Worm (Caenorhabditis elegans) whole organism, young adult: Measurements from ENCODE around the gene Y38C1AA.19.

ENCODE experiments used
- B0336.3 ChIP-seq: fragments of 200-800 bp; sonication (Bioruptor generic); IDR thresholded peaks from 2 replicates; pipeline ENCODE4 v1.3.6; 2022; ENCODE audit warnings: missing genetic modification characterization, missing compliant biosample characterization
- F55B11.4 ChIP-seq: sonication (generic microtip); optimal IDR thresholded peaks from 2 replicates; lab custom pipeline; 2016; ENCODE audit warnings: missing compliant biosample characterization, missing genetic modification characterization, borderline replicate concordance; ENCODE audit not compliant: insufficient read depth
- K11D2.4 ChIP-seq: fragments of 200-800 bp; sonication (Bioruptor generic); IDR thresholded peaks from 2 replicates; pipeline ENCODE4 v1.3.6; 2022; ENCODE audit warnings: missing genetic modification reagents, missing genetic modification characterization, missing compliant biosample characterization
- T07F8.4 ChIP-seq: sonication (generic microtip); optimal IDR thresholded peaks from 2 replicates; lab custom pipeline; 2016; ENCODE audit warnings: mild to moderate bottlenecking, missing genetic modification characterization, moderate library complexity, missing compliant biosample characterization
- T26A5.8 ChIP-seq: sonication (generic microtip); optimal IDR thresholded peaks from 2 replicates; lab custom pipeline; 2016; ENCODE audit warnings: missing genetic modification characterization, missing compliant biosample characterization
- Y67H2A.10 ChIP-seq: fragments of 200-800 bp; sonication (Bioruptor generic); conservative IDR thresholded peaks from 2 replicates; pipeline ENCODE4 v1.3.6; 2022; ENCODE audit warnings: missing genetic modification reagents, missing genetic modification characterization, missing compliant biosample characterization
- akir-1 ChIP-seq: fragments of 200-800 bp; sonication (Bioruptor generic); optimal IDR thresholded peaks from 2 replicates; lab custom pipeline; 2018; ENCODE audit warnings: mild to moderate bottlenecking, missing genetic modification characterization, moderate library complexity, missing compliant biosample characterization
- ama-1 ChIP-seq, 3 experiments: fragments of 150-350 bp in 1 of 3; sonication (generic microtip) in 2 of 3; optimal IDR thresholded peaks; 2 replicates each; lab custom pipeline; 2014 to 2018; ENCODE audit warnings: missing biosample characterization in 2 of 3, missing genetic modification characterization in 2 of 3, missing genetic modification reagents in 2 of 3
- aptf-3 ChIP-seq: fragments of 200-800 bp; sonication (Bioruptor generic); IDR thresholded peaks from 2 replicates; pipeline ENCODE4 v1.3.6; 2022; ENCODE audit warnings: missing genetic modification characterization, missing compliant biosample characterization
- atf-7 ChIP-seq: sonication (generic microtip); optimal IDR thresholded peaks from 2 replicates; lab custom pipeline; 2017; ENCODE audit warnings: mild to moderate bottlenecking, missing genetic modification characterization, missing compliant biosample characterization
- bed-2 ChIP-seq: fragments of 200-800 bp; sonication (Bioruptor generic); IDR thresholded peaks from 2 replicates; pipeline ENCODE4 v1.3.6; 2022; ENCODE audit warnings: missing genetic modification reagents, missing genetic modification characterization, missing compliant biosample characterization
- cebp-1 ChIP-seq, 2 experiments: fragments of 200-800 bp in 1 of 2; sonication (Bioruptor generic) in 1 of 2; sonication (generic microtip) in 1 of 2; IDR thresholded peaks in 1 of 2; optimal IDR thresholded peaks in 1 of 2; 2 replicates each; pipeline versions ENCODE4 v1.3.6 to Lab custom; 2017 to 2022; ENCODE audit warnings: missing compliant biosample characterization in 2 of 2, missing genetic modification characterization in 2 of 2, mild to moderate bottlenecking in 1 of 2, missing genetic modification reagents in 1 of 2, moderate library complexity in 1 of 2
- ceh-79 ChIP-seq: sonication (generic microtip); optimal IDR thresholded peaks from 2 replicates; lab custom pipeline; 2017; ENCODE audit warnings: mild to moderate bottlenecking, missing genetic modification characterization, missing compliant biosample characterization
- ceh-91 ChIP-seq: fragments of 200-800 bp; sonication (Bioruptor generic); IDR thresholded peaks from 2 replicates; pipeline ENCODE4 v1.3.6; 2022; ENCODE audit warnings: missing genetic modification reagents, missing genetic modification characterization, missing compliant biosample characterization
- chd-7 ChIP-seq: sonication (generic microtip); optimal IDR thresholded peaks from 2 replicates; lab custom pipeline; 2016; ENCODE audit warnings: mild to moderate bottlenecking, missing genetic modification characterization, moderate library complexity, missing compliant biosample characterization
- dox-1 ChIP-seq: fragments of 200-800 bp; sonication (Bioruptor generic); IDR thresholded peaks from 2 replicates; pipeline ENCODE4 v1.3.6; 2022; ENCODE audit warnings: missing genetic modification reagents, missing genetic modification characterization, missing compliant biosample characterization
- dpl-1 ChIP-seq: fragments of 150-350 bp; optimal IDR thresholded peaks from 2 replicates; lab custom pipeline; 2014; ENCODE audit warnings: missing biosample characterization, missing genetic modification reagents, missing genetic modification characterization
- egl-44 ChIP-seq: fragments of 200-800 bp; sonication (Bioruptor generic); IDR thresholded peaks from 2 replicates; pipeline ENCODE4 v1.3.6; 2022; ENCODE audit warnings: missing genetic modification reagents, missing genetic modification characterization, missing compliant biosample characterization
- ekl-4 ChIP-seq: fragments of 200-800 bp; sonication (Bioruptor generic); IDR thresholded peaks from 2 replicates; pipeline ENCODE4 v1.3.6; 2022; ENCODE audit warnings: missing genetic modification reagents, missing genetic modification characterization, missing compliant biosample characterization
- hmg-1.2 ChIP-seq: fragments of 200-800 bp; sonication (Bioruptor generic); IDR thresholded peaks from 2 replicates; pipeline ENCODE4 v1.3.6; 2022; ENCODE audit warnings: missing genetic modification reagents, missing genetic modification characterization, missing compliant biosample characterization
- hmg-20 ChIP-seq: fragments of 200-800 bp; sonication (Bioruptor generic); IDR thresholded peaks from 2 replicates; pipeline ENCODE4 v1.3.6; 2022; ENCODE audit warnings: missing genetic modification reagents, missing genetic modification characterization, missing compliant biosample characterization
- hrde-1 ChIP-seq: sonication (generic microtip); optimal IDR thresholded peaks from 2 replicates; lab custom pipeline; 2016; ENCODE audit warnings: missing genetic modification characterization, mild to moderate bottlenecking, missing compliant biosample characterization, moderate library complexity, missing genotype, missing genetic modification reagents, borderline replicate concordance
- lin-40 ChIP-seq: sonication (generic microtip); optimal IDR thresholded peaks from 2 replicates; lab custom pipeline; 2016; ENCODE audit warnings: missing genetic modification characterization, mild to moderate bottlenecking, missing compliant biosample characterization, missing genotype, missing genetic modification reagents
- lin-54 ChIP-seq: fragments of 200-800 bp; sonication (Bioruptor generic); optimal IDR thresholded peaks from 2 replicates; lab custom pipeline; 2018; ENCODE audit warnings: mild to moderate bottlenecking, missing genetic modification characterization, missing compliant biosample characterization
- lsl-1 ChIP-seq: fragments of 200-800 bp; sonication (Bioruptor generic); optimal IDR thresholded peaks from 2 replicates; lab custom pipeline; 2018; ENCODE audit warnings: mild to moderate bottlenecking, missing genetic modification characterization, moderate library complexity, missing compliant biosample characterization
- nfya-1 ChIP-seq: sonication (generic microtip); optimal IDR thresholded peaks from 2 replicates; lab custom pipeline; 2017; ENCODE audit warnings: antibody characterized with exemption, missing compliant biosample characterization, missing genetic modification characterization, borderline replicate concordance; ENCODE audit not compliant: insufficient read depth
- nhr-120 ChIP-seq: fragments of 200-800 bp; sonication (Bioruptor generic); IDR thresholded peaks from 2 replicates; pipeline ENCODE4 v1.3.6; 2022; ENCODE audit warnings: missing genetic modification characterization, missing compliant biosample characterization
- nhr-179 ChIP-seq: sonication (generic microtip); optimal IDR thresholded peaks from 2 replicates; lab custom pipeline; 2016; ENCODE audit warnings: mild to moderate bottlenecking, missing genetic modification characterization, missing compliant biosample characterization
- nhr-27 ChIP-seq: fragments of 200-800 bp; sonication (Bioruptor generic); optimal IDR thresholded peaks from 2 replicates; lab custom pipeline; 2018; ENCODE audit warnings: mild to moderate bottlenecking, missing genetic modification characterization, moderate library complexity, missing compliant biosample characterization
- nhr-80 ChIP-seq: sonication (generic microtip); optimal IDR thresholded peaks from 2 replicates; lab custom pipeline; 2016; ENCODE audit warnings: missing genetic modification characterization, missing compliant biosample characterization
- pha-4 ChIP-seq: fragments of 150-350 bp; sonication (generic microtip); optimal IDR thresholded peaks from 2 replicates; lab custom pipeline; 2014; ENCODE audit warnings: missing biosample characterization, missing genetic modification reagents, missing genetic modification characterization
- rec-8 ChIP-seq, 2 experiments: sonication (generic microtip); optimal IDR thresholded peaks; 2 replicates each; lab custom pipeline; 2016; ENCODE audit warnings: mild to moderate bottlenecking in 2 of 2, missing genetic modification characterization in 2 of 2, missing genetic modification reagents in 2 of 2, missing genotype in 2 of 2, missing biosample characterization in 1 of 2, missing compliant biosample characterization in 1 of 2, moderate library complexity in 1 of 2
- snpc-1.3 ChIP-seq: sonication (generic microtip); optimal IDR thresholded peaks from 2 replicates; lab custom pipeline; 2017; ENCODE audit warnings: missing genetic modification characterization, mild to moderate bottlenecking, missing compliant biosample characterization, antibody characterized with exemption, moderate library complexity, missing genotype, missing genetic modification reagents; ENCODE audit not compliant: insufficient read depth
- snpc-3.4 ChIP-seq: sonication (generic microtip); optimal IDR thresholded peaks from 2 replicates; lab custom pipeline; 2017; ENCODE audit warnings: missing genetic modification characterization, mild to moderate bottlenecking, missing compliant biosample characterization, antibody characterized with exemption, moderate library complexity, missing genotype, missing genetic modification reagents
- snpc-4 ChIP-seq, 5 experiments: fragments of 150-350 bp in 1 of 5; sonication (generic microtip) in 4 of 5; optimal IDR thresholded peaks; 2 replicates each; lab custom pipeline; 2014 to 2018; ENCODE audit warnings: missing genetic modification characterization in 5 of 5, missing biosample characterization in 3 of 5, antibody characterized with exemption in 2 of 5, mild to moderate bottlenecking in 2 of 5, missing compliant biosample characterization in 2 of 5, missing genotype in 2 of 5, moderate library complexity in 2 of 5, missing genetic modification reagents in 1 of 5
- tbp1 ChIP-seq: fragments of 200-800 bp; sonication (Bioruptor generic); optimal IDR thresholded peaks from 2 replicates; lab custom pipeline; 2018; ENCODE audit warnings: mild to moderate bottlenecking, missing genetic modification characterization, missing compliant biosample characterization
- tlf-1 ChIP-seq: fragments of 200-800 bp; sonication (Bioruptor generic); optimal IDR thresholded peaks from 2 replicates; lab custom pipeline; 2018; ENCODE audit warnings: mild to moderate bottlenecking, missing genetic modification characterization, missing compliant biosample characterization
- unc-62 ChIP-seq: fragments of 150-350 bp; optimal IDR thresholded peaks from 2 replicates; lab custom pipeline; 2014; ENCODE audit warnings: missing biosample characterization, missing genetic modification reagents, missing genetic modification characterization
- zfh-2 ChIP-seq: fragments of 200-800 bp; sonication (Bioruptor generic); conservative IDR thresholded peaks from 2 replicates; pipeline ENCODE4 v1.3.6; 2022; ENCODE audit warnings: missing genetic modification reagents, missing genetic modification characterization, missing compliant biosample characterization

The Y38C1AA.19 gene

DNA sequence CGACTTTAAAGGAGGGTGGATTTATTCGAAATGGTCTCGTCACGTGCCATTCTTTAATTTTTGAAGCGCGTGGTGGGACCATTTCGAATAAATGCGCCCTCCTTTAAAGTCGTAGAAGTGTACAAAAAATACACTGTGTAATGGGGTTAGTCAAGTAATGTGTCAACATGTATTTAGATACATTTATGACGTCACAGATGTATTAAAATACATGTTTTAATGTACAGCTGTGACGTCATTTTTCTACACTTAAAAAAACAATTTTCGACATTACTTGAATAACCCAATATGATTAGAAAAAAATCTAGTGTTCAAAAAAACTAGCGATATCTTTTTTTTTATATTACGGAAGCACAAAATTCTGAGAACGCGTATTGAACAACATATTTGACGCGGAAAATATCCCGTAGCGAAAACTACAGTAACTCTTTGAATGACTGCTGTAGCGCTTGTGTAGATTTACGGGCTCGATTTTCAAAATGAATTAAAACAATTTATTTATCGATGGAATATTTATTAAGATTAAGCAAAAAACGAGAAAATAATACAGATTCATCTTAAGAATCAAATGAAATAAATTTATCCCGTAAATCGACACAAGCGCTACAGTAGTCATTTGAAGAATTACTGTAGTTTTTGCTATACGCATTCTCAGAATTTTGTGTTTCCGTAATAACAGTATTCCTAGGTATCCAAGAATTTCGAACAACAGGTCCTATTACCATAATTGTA, 43.1 kb downstream of the Y38C1AA.19 start, which contains the start of gene gfrp-1 (continued):
- no peak for TF ChIP-seq ceh-91 (GFP tag; lab: Robert Waterston, UW)
- TF ChIP-seq, all 124 proteins: peak for 0

DNA sequence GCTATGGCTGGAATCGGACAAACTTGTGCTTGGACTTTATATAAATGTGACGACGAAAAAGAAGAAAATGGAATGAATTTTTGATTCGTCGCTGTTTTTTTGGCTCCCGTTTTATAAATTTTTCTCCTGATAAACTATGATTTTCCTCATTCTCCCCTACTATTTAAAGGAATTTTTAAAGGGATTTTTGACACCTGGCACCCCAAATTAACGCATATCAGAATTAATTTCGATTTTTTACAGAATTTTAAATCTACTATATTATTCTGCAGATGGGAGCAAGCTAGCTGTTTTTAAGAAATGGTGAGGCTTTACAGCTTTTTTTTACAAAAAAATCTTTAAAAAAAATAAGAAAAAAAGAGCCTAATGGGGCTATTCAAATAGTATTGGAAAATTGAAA, 45.0 kb downstream of the Y38C1AA.19 start, which contains the start of gene coa-1:
coa-1 (plus strand) TSS at position 301 of the 400 bp plus-strand sequence.
- TF ChIP-seq hmg-20 (GFP tag; lab: Robert Waterston, UW) (no peak), nhr-80 (tag; lab: Kevin White, UChicago) (no peak), unc-62 (no peak), chd-7 (tag; lab: Kevin White, UChicago) (no peak), nhr-120 (GFP tag; lab: Robert Waterston, UW) (no peak), aptf-3 (GFP tag; lab: Robert Waterston, UW) (no peak), tlf-1 (GFP tag; lab: Kevin White, UChicago) (no peak), hrde-1 (no peak), nfya-1 (tag; lab: Kevin White, UChicago) (no peak), zfh-2 (no peak), bed-2 (GFP tag; lab: Robert Waterston, UW) (no peak), tbp1 (no peak), snpc-4 (GFP tag; optimal IDR thresholded peaks at IDR 0.05; lab: Kevin White, UChicago) (no peak), snpc-4 (tag; optimal IDR thresholded peaks at IDR 0.05; lab: Kevin White, UChicago) (no peak)
- TF ChIP-seq, all 124 proteins: peak for 0

DNA sequence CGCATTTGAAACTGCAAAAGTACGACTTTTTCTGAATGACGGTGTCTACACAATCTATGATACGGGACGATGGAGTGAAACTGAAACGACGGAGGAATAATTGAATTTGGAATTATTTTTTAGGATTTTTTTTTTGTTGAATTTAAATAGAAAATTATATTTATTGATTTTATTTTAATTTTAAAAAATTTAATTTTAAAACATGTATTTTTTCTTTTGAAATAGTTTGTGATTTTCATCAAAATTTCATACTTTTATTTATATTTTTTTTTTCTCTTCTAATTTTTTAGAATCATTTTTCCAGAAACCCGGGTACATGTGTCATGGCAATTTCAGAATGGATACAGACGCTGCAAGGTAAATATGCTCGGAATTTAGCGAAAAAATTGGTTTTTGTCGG, 47.9 kb downstream of the Y38C1AA.19 start, which contains the start of gene Y38C1AA.1:
Y38C1AA.1 (plus strand) TSS at position 301 of the 400 bp plus-strand sequence.
- TF ChIP-seq aptf-3 (GFP tag; lab: Robert Waterston, UW) (no peak), nhr-179 (tag; lab: Kevin White, UChicago) (no peak), K11D2.4 (no peak), lsl-1 (GFP tag; lab: Kevin White, UChicago) (no peak), F55B11.4 (tag; lab: Kevin White, UChicago) (no peak), dpl-1 (no peak), snpc-1.3 (tag; lab: Kevin White, UChicago) (no peak), nhr-27 (no peak), akir-1 (no peak), rec-8 (tag; optimal IDR thresholded peaks at IDR 0.05; lab: Kevin White, UChicago) (no peak), egl-44 (GFP tag; lab: Robert Waterston, UW) (no peak), bed-2 (GFP tag; lab: Robert Waterston, UW) (no peak), tbp1 (no peak)

DNA sequence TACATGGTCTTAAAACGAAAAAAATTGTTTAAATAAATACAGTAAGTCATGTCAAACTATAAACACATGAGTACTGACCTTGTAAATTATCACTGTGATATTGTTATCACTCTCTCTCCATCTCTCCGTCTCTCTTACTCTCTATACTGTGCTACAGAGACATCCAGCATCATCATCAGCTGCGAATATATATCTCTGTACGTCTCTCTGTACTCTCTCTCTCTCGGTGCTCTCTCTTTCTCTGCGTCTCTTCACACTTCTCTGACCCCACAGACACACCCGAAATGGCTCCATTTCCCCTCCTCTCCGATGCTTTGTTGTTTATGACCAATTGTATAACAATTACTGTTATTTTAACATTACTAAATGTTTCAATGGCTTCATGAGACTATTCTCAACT, 50.6 kb downstream of the Y38C1AA.19 start:
- TF ChIP-seq aptf-3 (GFP tag; lab: Robert Waterston, UW) (no peak), atf-7 (tag; lab: Kevin White, UChicago) (peak; percentile 20), hmg-20 (GFP tag; lab: Robert Waterston, UW) (no peak), snpc-3.4 (tag; lab: Kevin White, UChicago) (no peak), dox-1 (GFP tag; lab: Robert Waterston, UW) (peak; percentile 57; the same call in 1 of the 2 replicates), cebp-1 (GFP tag; IDR thresholded peaks at IDR 0.05; lab: Robert Waterston, UW) (no peak), cebp-1 (tag; optimal IDR thresholded peaks at IDR 0.05; lab: Kevin White, UChicago) (peak; percentile 46), nhr-80 (tag; lab: Kevin White, UChicago) (peak; percentile 87), ekl-4 (0 out of 2 replicates have a peak, but pooled peaks have one; percentile 26), lin-54 (GFP tag; lab: Kevin White, UChicago) (peak; percentile 7), T07F8.4 (tag; lab: Kevin White, UChicago) (no peak), hmg-1.2 (GFP tag; lab: Robert Waterston, UW) (peak; percentile 82), pha-4 (tag; lab: Kevin White, UChicago) (no peak), zfh-2 (no peak), Y67H2A.10 (GFP tag; lab: Robert Waterston, UW) (no peak), lin-40 (peak; percentile 38), ceh-79 (tag; lab: Kevin White, UChicago) (no peak), T26A5.8 (tag; lab: Kevin White, UChicago) (no peak), ama-1 (optimal IDR thresholded peaks at IDR 0.05; lab: Kevin White, UChicago) (no peak), ama-1 (GFP tag; optimal IDR thresholded peaks at IDR 0.05; lab: Kevin White, UChicago) (no peak), B0336.3 (GFP tag; lab: Robert Waterston, UW) (0 out of 2 replicates have a peak, but pooled peaks have one; percentile 33)
